Fruit fly (Drosophila melanogaster) Kc167 (cell line): ENCODE data around the gene CG32266.

Experiments
- Myc ChIP-seq: fragments of >200 bp; optimal IDR thresholded peaks from 2 replicates; lab custom pipeline; 2017; ENCODE audit warnings: missing external identifiers
- Sin3A ChIP-seq: fragments of >200 bp; optimal IDR thresholded peaks from 2 replicates; lab custom pipeline; 2018; ENCODE audit warnings: missing external identifiers
- h ChIP-seq: fragments of >200 bp; optimal IDR thresholded peaks from 3 replicates; lab custom pipeline; 2018; ENCODE audit warnings: missing external identifiers
- insv ChIP-seq: fragments of >200 bp; optimal IDR thresholded peaks from 3 replicates; lab custom pipeline; 2018; ENCODE audit warnings: missing external identifiers
- psq ChIP-seq: fragments of >200 bp; optimal IDR thresholded peaks from 2 replicates; lab custom pipeline; 2017; ENCODE audit warnings: missing external identifiers
- ttk ChIP-seq: sonication (Bioruptor generic); optimal IDR thresholded peaks from 2 replicates; lab custom pipeline; 2017; ENCODE audit warnings: missing external identifiers

CG32266 gene

dm6 chr3L:3825884-3826283, 35.3 kb downstream of the CG32266 start:
- TF ChIP-seq Myc (lab: Kevin White, UChicago) (no peak), h (lab: Kevin White, UChicago) (no peak), psq (lab: Kevin White, UChicago) (no peak), insv (lab: Kevin White, UChicago) (no peak), ttk (lab: Kevin White, UChicago) (no peak), Sin3A (lab: Kevin White, UChicago) (no peak)

- no peak for TF ChIP-seq h (lab: Kevin White, UChicago)
- no peak for TF ChIP-seq psq (lab: Kevin White, UChicago)
- no peak for TF ChIP-seq insv (lab: Kevin White, UChicago)
- no peak for TF ChIP-seq ttk (lab: Kevin White, UChicago)
- TF ChIP-seq Sin3A (lab: Kevin White, UChicago): no peak
- TF ChIP-seq Myc (lab: Kevin White, UChicago): no peak
Measured at dm6 chr3L:3826541-3826940, 35.9 kb downstream of the CG32266 start.

- TF ChIP-seq h (lab: Kevin White, UChicago) (no peak), Sin3A (lab: Kevin White, UChicago) (no peak), insv (lab: Kevin White, UChicago) (no peak), Myc (lab: Kevin White, UChicago) (no peak), ttk (lab: Kevin White, UChicago) (no peak), psq (lab: Kevin White, UChicago) (no peak)
Measured at dm6 chr3L:3828111-3828510, 37.5 kb downstream of the CG32266 start.
